Fruit fly (Drosophila melanogaster): Measurements from ENCODE around the gene Notum.

DNA sequence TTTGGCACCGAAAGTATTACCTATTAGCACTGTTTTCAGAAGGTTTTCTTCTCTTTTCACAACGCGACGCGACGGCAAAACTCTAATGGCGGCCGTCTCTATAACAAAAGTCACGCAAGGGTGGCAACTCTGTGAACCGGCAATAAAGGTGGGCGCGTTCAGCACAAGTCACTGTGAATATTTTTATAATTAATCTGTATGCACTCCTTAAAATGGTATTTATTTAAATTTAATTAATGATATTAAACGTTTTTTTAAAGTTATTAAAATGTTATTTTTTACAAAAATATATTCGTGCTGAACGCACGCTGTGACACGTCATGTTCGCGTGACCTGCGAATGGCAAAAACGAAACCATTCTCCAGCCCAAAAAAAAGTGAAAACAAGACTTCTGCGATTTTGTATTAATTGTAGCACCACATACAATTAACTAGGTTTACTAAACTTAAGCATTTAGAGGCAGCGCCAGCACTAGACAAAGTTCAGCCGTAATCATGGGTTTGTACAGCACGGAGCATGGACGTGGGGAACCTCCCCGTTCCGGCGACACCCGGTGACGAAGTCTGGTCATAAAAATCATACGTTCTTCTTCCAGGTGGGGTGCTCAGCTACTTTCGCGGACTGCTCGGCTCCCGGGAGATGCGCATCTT, 40.4 kb upstream of the Notum start, which contains the start of the genes brm and Arl1:
- TF ChIP-seq CG5204 (GFP tag; optimal IDR thresholded peaks at IDR 0.05) (peak; percentile 97), CG1620 (GFP tag; optimal IDR thresholded peaks at IDR 0.05) (peak; percentile 97), CG7101 (tag; optimal IDR thresholded peaks at IDR 0.05) (peak; percentile 99), CG14711 (tag; optimal IDR thresholded peaks at IDR 0.05) (peak; percentile 98), cic (GFP tag; optimal IDR thresholded peaks at IDR 0.05) (peak; percentile 93), CG11617 (GFP tag; optimal IDR thresholded peaks at IDR 0.05) (peak; percentile 99), kay (GFP tag; ENCODE audit: borderline replicate concordance) (no peak), bab1 (GFP tag; optimal IDR thresholded peaks at IDR 0.05) (peak; percentile 99), ovo (GFP tag; optimal IDR thresholded peaks at IDR 0.05) (peak; percentile 98), cnc (optimal IDR thresholded peaks at IDR 0.05) (no peak)
